Worm (Caenorhabditis elegans): ENCODE data around the gene ZC204.14.

DNA sequence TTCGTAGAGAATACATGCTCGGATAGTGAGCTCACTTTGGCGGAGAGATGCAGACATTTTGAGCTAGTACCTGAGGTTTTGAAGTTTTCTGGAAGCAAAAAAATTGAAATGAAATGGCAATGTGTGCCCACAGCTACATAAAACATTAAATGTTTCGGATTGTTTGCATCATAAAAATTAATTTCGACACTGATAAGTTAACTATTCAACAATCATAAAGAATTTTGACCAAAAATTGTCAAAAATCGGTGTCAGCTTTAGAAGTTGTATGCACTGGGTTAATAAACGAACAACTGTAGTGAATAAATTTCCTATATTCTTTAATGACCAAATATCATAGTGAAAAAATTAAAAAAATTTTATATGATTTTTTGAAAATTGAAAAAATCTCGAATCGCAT, 43.8 kb downstream of the ZC204.14 start, which contains the start of gene fbxa-166:
- TF ChIP-seq ceh-82 (tag; optimal IDR thresholded peaks at IDR 0.05) (no peak), unc-62 (GFP tag; optimal IDR thresholded peaks at IDR 0.05) (no peak), aly-2 (tag; optimal IDR thresholded peaks at IDR 0.05) (no peak), nfya-1 (tag; optimal IDR thresholded peaks at IDR 0.05; ENCODE audit: insufficient read depth) (no peak), snpc-4 (tag; optimal IDR thresholded peaks at IDR 0.05) (no peak), nhr-237 (tag; optimal IDR thresholded peaks at IDR 0.05) (no peak), nhr-23 (tag; optimal IDR thresholded peaks at IDR 0.05) (no peak), ceh-16 (tag; optimal IDR thresholded peaks at IDR 0.05) (no peak), zag-1 (tag; optimal IDR thresholded peaks at IDR 0.05) (no peak), ZK546.5 (tag; optimal IDR thresholded peaks at IDR 0.05) (no peak), nhr-25 (tag; optimal IDR thresholded peaks at IDR 0.05) (no peak), daf-12 (tag; optimal IDR thresholded peaks at IDR 0.05) (no peak)
